Fruit fly (Drosophila melanogaster): ENCODE data around the gene CG10195.

dm6 chr2L:19452535-19453317 lies 31.8 kb downstream of the CG10195 start:
- TF ChIP-seq CG8478 (optimal IDR thresholded peaks at IDR 0.05): no peak
- no peak for TF ChIP-seq pan (optimal IDR thresholded peaks at IDR 0.05)
- no peak for TF ChIP-seq psq (optimal IDR thresholded peaks at IDR 0.05)
- TF ChIP-seq Dll (optimal IDR thresholded peaks at IDR 0.05): no peak
